Worm (Caenorhabditis elegans): ENCODE results near the gene rpc-1.
A peak's percentile ranks its signal among the peaks of the same experiment; 100 is the strongest.

Gene rpc-1

ce11 chrIV:7188528-7189422 lies 23.2 kb upstream of the rpc-1 start, which contains the start of gene srlf-7:
Gene srlf-7 (plus strand): TSS chrIV:7189287.
- TF ChIP-seq nhr-12 (tag; optimal IDR thresholded peaks at IDR 0.05) (no peak), pha-4 (tag; optimal IDR thresholded peaks at IDR 0.05) (peak; percentile 97), elt-3 (tag; optimal IDR thresholded peaks at IDR 0.05) (peak; percentile 30 to 89 (median 45)), ceh-28 (tag; optimal IDR thresholded peaks at IDR 0.05) (peak; percentile 62), tbx-2 (tag; optimal IDR thresholded peaks at IDR 0.05) (no peak), nhr-23 (tag; optimal IDR thresholded peaks at IDR 0.05) (peak; percentile 71), jun-1 (tag; optimal IDR thresholded peaks at IDR 0.05) (peak; percentile 88), fkh-10 (GFP tag; optimal IDR thresholded peaks at IDR 0.05) (peak; percentile 65), elt-2 (tag; optimal IDR thresholded peaks at IDR 0.05) (peak; percentile 99), pqm-1 (tag; optimal IDR thresholded peaks at IDR 0.05) (peak; percentile 100), snpc-4 (tag; optimal IDR thresholded peaks at IDR 0.05) (peak; percentile 9), ceh-16 (tag; optimal IDR thresholded peaks at IDR 0.05) (no peak), lin-39 (tag; optimal IDR thresholded peaks at IDR 0.05) (no peak), nhr-43 (tag; optimal IDR thresholded peaks at IDR 0.05; ENCODE audit: poor library complexity, severe bottlenecking) (peak; percentile 11), skn-1 (tag; optimal IDR thresholded peaks at IDR 0.05) (peak; percentile 55)

- TF ChIP-seq snpc-4 (tag; optimal IDR thresholded peaks at IDR 0.05) (no peak), nhr-76 (tag; optimal IDR thresholded peaks at IDR 0.05) (no peak), nhr-67 (tag; optimal IDR thresholded peaks at IDR 0.05) (no peak)
Measured at ce11 chrIV:7188030-7188429, 22.5 kb upstream of the rpc-1 start, which contains the start of gene C42D4.13. Gene C42D4.13 (minus strand): TSS chrIV:7188130.

- TF ChIP-seq nhr-77 (tag; optimal IDR thresholded peaks at IDR 0.05) (no peak), pqm-1 (tag; optimal IDR thresholded peaks at IDR 0.05) (no peak), snpc-4 (tag; optimal IDR thresholded peaks at IDR 0.05) (no peak)
Measured at ce11 chrIV:7186756-7187155, 21.2 kb upstream of the rpc-1 start, which contains the start of gene str-249. Gene str-249 (minus strand): TSS chrIV:7186856.

ce11 chrIV:7184597-7184996 lies 19.0 kb upstream of the rpc-1 start, which contains the start of gene clec-179:
Gene clec-179 (minus strand): TSS chrIV:7184697.
- TF ChIP-seq R02D3.7 (tag; optimal IDR thresholded peaks at IDR 0.05) (no peak), fkh-10 (GFP tag; optimal IDR thresholded peaks at IDR 0.05) (no peak), aly-2 (tag; optimal IDR thresholded peaks at IDR 0.05) (no peak), unc-39 (tag; optimal IDR thresholded peaks at IDR 0.05) (no peak), ceh-82 (tag; optimal IDR thresholded peaks at IDR 0.05) (no peak)

ce11 chrIV:7182818-7183217 lies 17.3 kb upstream of the rpc-1 start:
- TF ChIP-seq eor-1 (tag; optimal IDR thresholded peaks at IDR 0.05), result no peak
- peak; percentile 48 for TF ChIP-seq elt-2 (tag; optimal IDR thresholded peaks at IDR 0.05)

- no peak for TF ChIP-seq fkh-10 (GFP tag; optimal IDR thresholded peaks at IDR 0.05)
- no peak for TF ChIP-seq nhr-12 (tag; optimal IDR thresholded peaks at IDR 0.05)
- peak; percentile 84 for TF ChIP-seq pqm-1 (tag; optimal IDR thresholded peaks at IDR 0.05)
- TF ChIP-seq lsy-12 (tag; optimal IDR thresholded peaks at IDR 0.05), result no peak
- TF ChIP-seq nhr-67 (tag; optimal IDR thresholded peaks at IDR 0.05), result no peak
- TF ChIP-seq elt-2 (tag; optimal IDR thresholded peaks at IDR 0.05), result peak; percentile 88
- no peak for TF ChIP-seq ceh-28 (tag; optimal IDR thresholded peaks at IDR 0.05)
- no peak for TF ChIP-seq ceh-16 (tag; optimal IDR thresholded peaks at IDR 0.05)
- TF ChIP-seq lin-39 (tag; optimal IDR thresholded peaks at IDR 0.05), result no peak
- TF ChIP-seq nhr-11 (tag; optimal IDR thresholded peaks at IDR 0.05), result no peak
Measured at ce11 chrIV:7180304-7180703, 14.8 kb upstream of the rpc-1 start, which contains the start of gene cest-10. Gene cest-10 (plus strand): TSS chrIV:7180557.

ce11 chrIV:7178942-7179341 lies 13.4 kb upstream of the rpc-1 start, which contains the start of gene C42D4.3:
Gene C42D4.3 (plus strand): TSS chrIV:7179239.
- TF ChIP-seq aly-2 (tag; optimal IDR thresholded peaks at IDR 0.05) (no peak), lsy-12 (tag; optimal IDR thresholded peaks at IDR 0.05) (no peak), nhr-25 (tag; optimal IDR thresholded peaks at IDR 0.05) (peak; percentile 96), lin-39 (tag; optimal IDR thresholded peaks at IDR 0.05) (no peak)
